Fruit fly (Drosophila melanogaster) whole organism, prepupa: ENCODE results near the gene CG17855.
A peak's percentile ranks its signal among the peaks of the same experiment; 100 is the strongest.

ENCODE experiments used
- Blimp-1 ChIP-seq: fragments of 200-800 bp; sonication (Bioruptor generic); optimal IDR thresholded peaks from 3 replicates; lab custom pipeline; 2017; ENCODE audit warnings: missing biosample characterization, missing genetic modification characterization, mild to moderate bottlenecking, moderate library complexity, missing genetic modification reagents
- CG10631 ChIP-seq: fragments of 200-800 bp; sonication (Bioruptor generic); optimal IDR thresholded peaks from 2 replicates; lab custom pipeline; 2016; ENCODE audit warnings: missing biosample characterization, missing genetic modification characterization
- CG10669 ChIP-seq: fragments of 200-800 bp; sonication (Bioruptor generic); optimal IDR thresholded peaks from 3 replicates; lab custom pipeline; 2018; ENCODE audit warnings: missing biosample characterization, mild to moderate bottlenecking, missing genetic modification characterization, moderate library complexity
- CG11294 ChIP-seq: fragments of 200-800 bp; sonication (Bioruptor generic); IDR thresholded peaks from 2 replicates; pipeline ENCODE4 v1.3.6; 2022; ENCODE audit warnings: missing biosample characterization, missing genetic modification characterization
- CG11762 ChIP-seq: fragments of 200-800 bp; sonication (Bioruptor generic); optimal IDR thresholded peaks from 3 replicates; lab custom pipeline; 2016; ENCODE audit warnings: missing biosample characterization, missing genetic modification characterization; ENCODE audit not compliant: insufficient read depth
- CG11902 ChIP-seq: fragments of 200-800 bp; sonication (Bioruptor generic); optimal IDR thresholded peaks from 3 replicates; lab custom pipeline; 2016; ENCODE audit warnings: missing biosample characterization, missing genetic modification characterization
- CG15336 ChIP-seq: fragments of 200-800 bp; sonication (Bioruptor generic); IDR thresholded peaks from 2 replicates; pipeline ENCODE4 v1.3.6; 2022; ENCODE audit warnings: missing biosample characterization, missing genetic modification characterization
- CG1621 ChIP-seq: fragments of 200-800 bp; sonication (Bioruptor generic); optimal IDR thresholded peaks from 3 replicates; lab custom pipeline; 2018; ENCODE audit warnings: missing biosample characterization, mild to moderate bottlenecking, missing genetic modification characterization
- CG3032 ChIP-seq: fragments of 200-800 bp; optimal IDR thresholded peaks from 2 replicates; lab custom pipeline; 2019; ENCODE audit warnings: missing biosample characterization, mild to moderate bottlenecking, missing genetic modification characterization, moderate library complexity
- CG31627 ChIP-seq: fragments of 200-800 bp; sonication (Bioruptor generic); optimal IDR thresholded peaks from 3 replicates; lab custom pipeline; 2016; ENCODE audit warnings: missing biosample characterization, missing genetic modification characterization
- CG3919 ChIP-seq: fragments of 200-800 bp; sonication (Bioruptor generic); optimal IDR thresholded peaks from 3 replicates; lab custom pipeline; 2016; ENCODE audit warnings: missing biosample characterization, missing genetic modification characterization
- CG6163 ChIP-seq: fragments of 200-800 bp; sonication (Bioruptor generic); IDR thresholded peaks from 3 replicates; pipeline ENCODE4 v1.3.6; 2022; ENCODE audit warnings: missing biosample characterization, missing genetic modification characterization
- CG6276 ChIP-seq: fragments of 200-800 bp; sonication (Bioruptor generic); optimal IDR thresholded peaks from 2 replicates; lab custom pipeline; 2017; ENCODE audit warnings: missing biosample characterization, mild to moderate bottlenecking, missing genetic modification characterization
- CG6854 ChIP-seq: fragments of 200-800 bp; sonication (Bioruptor generic); optimal IDR thresholded peaks from 2 replicates; lab custom pipeline; 2017; ENCODE audit warnings: missing biosample characterization, mild to moderate bottlenecking, missing genetic modification characterization
- CG7368 ChIP-seq: fragments of 200-800 bp; sonication (Bioruptor generic); optimal IDR thresholded peaks from 3 replicates; lab custom pipeline; 2016; ENCODE audit warnings: missing biosample characterization, missing genetic modification characterization
- CG8319 ChIP-seq: fragments of 200-800 bp; sonication (Bioruptor generic); optimal IDR thresholded peaks from 3 replicates; lab custom pipeline; 2016; ENCODE audit warnings: missing biosample characterization, missing genetic modification characterization
- Eip75B ChIP-seq: fragments of 200-800 bp; sonication (Bioruptor generic); optimal IDR thresholded peaks from 3 replicates; lab custom pipeline; 2016; ENCODE audit warnings: missing biosample characterization, missing genetic modification characterization
- Eip78C ChIP-seq: fragments of 200-800 bp; sonication (Bioruptor generic); peaks from one replicate; lab custom pipeline; 2016; ENCODE audit warnings: missing biosample characterization, missing genetic modification characterization
- Eip93F ChIP-seq: fragments of 200-800 bp; sonication (Bioruptor generic); optimal IDR thresholded peaks from 2 replicates; lab custom pipeline; 2016; ENCODE audit warnings: missing biosample characterization, mild to moderate bottlenecking, missing genetic modification characterization
- Ets21C ChIP-seq: fragments of 200-800 bp; sonication (Bioruptor generic); optimal IDR thresholded peaks from 3 replicates; lab custom pipeline; 2016; ENCODE audit warnings: missing biosample characterization, missing genetic modification characterization
- Ets96B ChIP-seq: fragments of 200-800 bp; optimal IDR thresholded peaks from 2 replicates; lab custom pipeline; 2019; ENCODE audit warnings: missing biosample characterization, mild to moderate bottlenecking, missing genetic modification characterization, moderate library complexity
- Gug ChIP-seq: fragments of 200-800 bp; sonication (Bioruptor generic); IDR thresholded peaks from 2 replicates; pipeline ENCODE4 v1.3.6; 2022; ENCODE audit warnings: missing biosample characterization, missing genetic modification characterization
- Hr38 ChIP-seq: sonication (Bioruptor generic); optimal IDR thresholded peaks from 2 replicates; lab custom pipeline; 2016; ENCODE audit warnings: missing biosample characterization, missing genetic modification characterization
- Hr39 ChIP-seq: fragments of 200-800 bp; sonication (Bioruptor generic); optimal IDR thresholded peaks from 2 replicates; lab custom pipeline; 2016; ENCODE audit warnings: missing biosample characterization, missing genetic modification characterization
- Hr4 ChIP-seq: fragments of 200-800 bp; sonication (Bioruptor generic); optimal IDR thresholded peaks from 3 replicates; lab custom pipeline; 2016; ENCODE audit warnings: missing biosample characterization, missing genetic modification characterization
- Lpt ChIP-seq: fragments of 200-800 bp; sonication (Bioruptor generic); optimal IDR thresholded peaks from 3 replicates; lab custom pipeline; 2016; ENCODE audit warnings: missing biosample characterization, missing genetic modification characterization
- Met ChIP-seq: fragments of 200-800 bp; sonication (Bioruptor generic); optimal IDR thresholded peaks from 3 replicates; lab custom pipeline; 2016; ENCODE audit warnings: missing biosample characterization, missing genetic modification characterization
- OdsH ChIP-seq: fragments of 200-800 bp; sonication (Bioruptor generic); optimal IDR thresholded peaks from 3 replicates; lab custom pipeline; 2016; ENCODE audit warnings: missing biosample characterization, missing genetic modification characterization
- Smox ChIP-seq: fragments of 200-800 bp; sonication (Bioruptor generic); optimal IDR thresholded peaks from 3 replicates; lab custom pipeline; 2016; ENCODE audit warnings: missing biosample characterization, missing genetic modification characterization
- Sox102F ChIP-seq: fragments of 200-800 bp; sonication (Bioruptor generic); optimal IDR thresholded peaks from 2 replicates; lab custom pipeline; 2016; ENCODE audit warnings: missing biosample characterization, mild to moderate bottlenecking, missing genetic modification characterization
- achi ChIP-seq: fragments of 200-800 bp; sonication (Bioruptor generic); optimal IDR thresholded peaks from 3 replicates; lab custom pipeline; 2016; ENCODE audit warnings: missing biosample characterization, missing genetic modification characterization
- acj6 ChIP-seq: fragments of 200-800 bp; sonication (Bioruptor generic); optimal IDR thresholded peaks from 3 replicates; lab custom pipeline; 2016; ENCODE audit warnings: missing biosample characterization, missing genetic modification characterization
- dac ChIP-seq: fragments of 200-800 bp; sonication (Bioruptor generic); optimal IDR thresholded peaks from 2 replicates; lab custom pipeline; 2017; ENCODE audit warnings: missing biosample characterization, mild to moderate bottlenecking, missing genetic modification characterization
- eg ChIP-seq: fragments of 200-800 bp; sonication (Bioruptor generic); IDR thresholded peaks from 3 replicates; pipeline ENCODE4 v1.3.6; 2022; ENCODE audit warnings: missing biosample characterization, missing genetic modification characterization
- esn ChIP-seq: fragments of 200-800 bp; sonication (Bioruptor generic); optimal IDR thresholded peaks from 2 replicates; lab custom pipeline; 2016; ENCODE audit warnings: missing biosample characterization, mild to moderate bottlenecking, missing genetic modification characterization, moderate library complexity
- fd59A ChIP-seq: fragments of 200-800 bp; sonication (Bioruptor generic); optimal IDR thresholded peaks from 2 replicates; lab custom pipeline; 2017; ENCODE audit warnings: missing biosample characterization, mild to moderate bottlenecking, missing genetic modification characterization, missing genetic modification reagents
- fd85E ChIP-seq: fragments of 200-800 bp; sonication (Bioruptor generic); optimal IDR thresholded peaks from 3 replicates; lab custom pipeline; 2016; ENCODE audit warnings: missing biosample characterization, missing genetic modification characterization
- fkh ChIP-seq: fragments of 200-800 bp; sonication (Bioruptor generic); optimal IDR thresholded peaks from 3 replicates; lab custom pipeline; 2017; ENCODE audit warnings: missing biosample characterization, mild to moderate bottlenecking, missing genetic modification characterization, moderate library complexity
- pdm3 ChIP-seq: fragments of 200-800 bp; sonication (Bioruptor generic); optimal IDR thresholded peaks from 3 replicates; lab custom pipeline; 2016; ENCODE audit warnings: missing biosample characterization, missing genetic modification characterization
- salr ChIP-seq, 2 experiments: fragments of 200-800 bp; sonication (Bioruptor generic); optimal IDR thresholded peaks; 3 replicates each; lab custom pipeline; 2016 to 2018; ENCODE audit warnings: missing biosample characterization in 2 of 2, missing genetic modification characterization in 2 of 2, mild to moderate bottlenecking in 1 of 2
- spab ChIP-seq: fragments of 200-800 bp; sonication (Bioruptor generic); optimal IDR thresholded peaks from 2 replicates; lab custom pipeline; 2017; ENCODE audit warnings: missing biosample characterization, mild to moderate bottlenecking, missing genetic modification characterization, missing genetic modification reagents
- ss ChIP-seq, 2 experiments: fragments of 200-800 bp; sonication (Bioruptor generic); optimal IDR thresholded peaks; 2 replicates in 1 of 2; 3 replicates in 1 of 2; lab custom pipeline; 2017 to 2018; ENCODE audit warnings: mild to moderate bottlenecking in 2 of 2, missing biosample characterization in 2 of 2, missing genetic modification characterization in 2 of 2, moderate library complexity in 1 of 2
- svp ChIP-seq: fragments of 200-800 bp; sonication (Bioruptor generic); peaks from one replicate; lab custom pipeline; 2016; ENCODE audit warnings: missing biosample characterization, missing genetic modification characterization
- topi ChIP-seq: fragments of 200-800 bp; sonication (Bioruptor generic); optimal IDR thresholded peaks from 3 replicates; lab custom pipeline; 2016; ENCODE audit warnings: missing biosample characterization, missing genetic modification characterization
- vri ChIP-seq: fragments of 200-800 bp; sonication (Bioruptor generic); optimal IDR thresholded peaks from 3 replicates; lab custom pipeline; 2016; ENCODE audit warnings: missing biosample characterization, mild to moderate bottlenecking, missing genetic modification characterization

Gene CG17855

dm6 chr2L:9570673-9571193 is 30.4 kb downstream of the CG17855 start (continued):
- TF ChIP-seq CG6276 (GFP tag; lab: Kevin White, UChicago), result peak; percentile 55
- TF ChIP-seq Lpt (GFP tag; lab: Kevin White, UChicago), result no peak
- no peak for TF ChIP-seq Blimp-1 (GFP tag; lab: Kevin White, UChicago)
- no peak for TF ChIP-seq CG11294 (GFP tag; lab: Robert Waterston, UW)
- TF ChIP-seq fd85E (GFP tag; lab: Kevin White, UChicago), result no peak
- TF ChIP-seq acj6 (GFP tag; lab: Kevin White, UChicago), result no peak
- peak; percentile 19 for TF ChIP-seq spab (GFP tag; lab: Kevin White, UChicago)
- 0 out of 3 replicates have a peak, but pooled peaks have one; percentile 30 for TF ChIP-seq CG6163 (GFP tag; lab: Robert Waterston, UW)
- TF ChIP-seq OdsH (GFP tag; lab: Kevin White, UChicago), result no peak
- TF ChIP-seq svp (GFP tag; lab: Kevin White, UChicago), result no peak
- TF ChIP-seq CG10669, result no peak
- TF ChIP-seq CG3032 (tag; lab: Kevin White, UChicago), result no peak
- TF ChIP-seq CG15336, result peak; percentile 40
- TF ChIP-seq dac (GFP tag; lab: Kevin White, UChicago), result no peak
- no peak for TF ChIP-seq Smox (GFP tag; lab: Kevin White, UChicago)
- TF ChIP-seq CG11762 (GFP tag; lab: Kevin White, UChicago), result no peak
- no peak for TF ChIP-seq Hr39
- TF ChIP-seq fkh (GFP tag; lab: Kevin White, UChicago), result peak; percentile 94
- TF ChIP-seq CG8319 (GFP tag; lab: Kevin White, UChicago), result no peak
- TF ChIP-seq Sox102F (GFP tag; lab: Kevin White, UChicago), result no peak
- TF ChIP-seq CG3919, result no peak
- no peak for TF ChIP-seq Ets21C (GFP tag; lab: Kevin White, UChicago)
- TF ChIP-seq CG1621 (tag; lab: Kevin White, UChicago), result no peak
- no peak for TF ChIP-seq CG11902
- TF ChIP-seq Gug (GFP tag; lab: Robert Waterston, UW), result no peak
- TF ChIP-seq CG10631, result no peak
- TF ChIP-seq topi (GFP tag; lab: Kevin White, UChicago), result no peak
- no peak for TF ChIP-seq fd59A (GFP tag; lab: Kevin White, UChicago)
- TF ChIP-seq CG6854 (GFP tag; lab: Kevin White, UChicago), result peak; percentile 11
- TF ChIP-seq Hr38 (GFP tag; lab: Kevin White, UChicago), result no peak
- no peak for TF ChIP-seq Eip75B (GFP tag; lab: Kevin White, UChicago)
- no peak for TF ChIP-seq vri (GFP tag; lab: Kevin White, UChicago)
- no peak for TF ChIP-seq achi (GFP tag; lab: Kevin White, UChicago)
- TF ChIP-seq pdm3 (GFP tag; lab: Kevin White, UChicago), result no peak
- no peak for TF ChIP-seq Met
- TF ChIP-seq CG31627, result no peak
- no peak for TF ChIP-seq Ets96B (tag; lab: Kevin White, UChicago)
- no peak for TF ChIP-seq CG7368 (GFP tag; lab: Kevin White, UChicago)
- TF ChIP-seq, all 60 proteins: peak for 10

dm6 chr2L:9576269-9576933 is 36.1 kb downstream of the CG17855 start, which contains the start of gene Mtpalpha:
Mtpalpha (minus strand) TSS chr2L:9576769.
- TF ChIP-seq vri (GFP tag; lab: Kevin White, UChicago) (no peak), Blimp-1 (GFP tag; lab: Kevin White, UChicago) (peak; percentile 88), eg (GFP tag; lab: Robert Waterston, UW) (peak; percentile 93), Ets21C (GFP tag; lab: Kevin White, UChicago) (no peak), svp (GFP tag; lab: Kevin White, UChicago) (peak; percentile 79), esn (GFP tag; lab: Kevin White, UChicago) (peak; percentile 43), Smox (GFP tag; lab: Kevin White, UChicago) (peak; percentile 47), acj6 (GFP tag; lab: Kevin White, UChicago) (no peak), Hr4 (GFP tag; lab: Kevin White, UChicago) (peak; percentile 80), CG6854 (GFP tag; lab: Kevin White, UChicago) (peak; percentile 99), achi (GFP tag; lab: Kevin White, UChicago) (peak; percentile 67), CG11762 (GFP tag; lab: Kevin White, UChicago) (peak; percentile 91), fd85E (GFP tag; lab: Kevin White, UChicago) (peak; percentile 75), fkh (GFP tag; lab: Kevin White, UChicago) (no peak), CG31627 (peak; percentile 51), salr (GFP tag; optimal IDR thresholded peaks at IDR 0.05; lab: Kevin White, UChicago) (peak; percentile 81 to 89), ss (GFP tag; optimal IDR thresholded peaks at IDR 0.05; lab: Kevin White, UChicago) (peak; percentile 99 to 100), Ets96B (tag; lab: Kevin White, UChicago) (peak; percentile 75), CG11294 (GFP tag; lab: Robert Waterston, UW) (peak; percentile 40; the same call in 1 of the 2 replicates), OdsH (GFP tag; lab: Kevin White, UChicago) (peak; percentile 58), CG6163 (GFP tag; lab: Robert Waterston, UW) (peak; percentile 84), Eip93F (GFP tag; lab: Kevin White, UChicago) (peak; percentile 78), CG10631 (no peak), Eip78C (GFP tag; lab: Kevin White, UChicago) (peak; percentile 94), Eip75B (GFP tag; lab: Kevin White, UChicago) (peak; percentile 57), CG15336 (peak; percentile 86), fd59A (GFP tag; lab: Kevin White, UChicago) (peak; percentile 9), pdm3 (GFP tag; lab: Kevin White, UChicago) (peak; percentile 58), CG10669 (peak; percentile 89), CG1621 (tag; lab: Kevin White, UChicago) (peak; percentile 93)
